Fruit fly (Drosophila melanogaster): Measurements from ENCODE around the gene Pdp1.

DNA sequence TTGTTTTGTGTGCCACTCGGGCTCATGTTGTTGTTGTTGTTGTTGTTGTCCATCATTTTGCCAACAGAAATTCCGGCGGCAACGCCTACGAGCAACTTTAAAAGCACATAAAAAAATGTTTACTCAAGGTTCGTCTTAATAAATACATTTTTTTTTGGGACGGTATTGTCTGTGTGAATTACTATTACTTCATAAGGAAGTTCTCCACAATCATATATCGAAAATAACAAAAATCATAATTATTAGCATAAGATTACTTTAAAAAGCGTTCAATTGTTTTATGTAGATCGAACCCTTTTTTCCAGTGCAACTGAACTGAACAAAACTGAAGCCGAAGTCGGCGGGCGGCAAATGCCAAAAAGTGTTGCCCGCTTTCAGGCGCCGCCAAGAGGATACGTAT, 18.6 kb downstream of the Pdp1 start:
- TF ChIP-seq CG11617 (GFP tag; optimal IDR thresholded peaks at IDR 0.05) (no peak), Clk (GFP tag; optimal IDR thresholded peaks at IDR 0.05) (no peak), Mnt (GFP tag; optimal IDR thresholded peaks at IDR 0.05) (no peak), kay (GFP tag; ENCODE audit: borderline replicate concordance) (no peak), bab1 (GFP tag; optimal IDR thresholded peaks at IDR 0.05) (no peak), cnc (optimal IDR thresholded peaks at IDR 0.05) (no peak), tj (GFP tag; optimal IDR thresholded peaks at IDR 0.05) (no peak), toe (GFP tag; optimal IDR thresholded peaks at IDR 0.05) (no peak), CG1620 (GFP tag; optimal IDR thresholded peaks at IDR 0.05) (no peak), CG7045 (GFP tag; optimal IDR thresholded peaks at IDR 0.05) (no peak)

Data from whole organism, adult.